Worm (Caenorhabditis elegans) whole organism, L3 larva: ENCODE results near the gene puf-5.

Experiments
- ama-1 ChIP-seq: fragments of 150-350 bp; optimal IDR thresholded peaks from 2 replicates; lab custom pipeline; 2018
- ceh-28 ChIP-seq: fragments of 150-350 bp; optimal IDR thresholded peaks from 2 replicates; lab custom pipeline; 2014; ENCODE audit warnings: missing biosample characterization, missing genetic modification reagents, missing genetic modification characterization
- ceh-82 ChIP-seq: fragments of 150-350 bp; optimal IDR thresholded peaks from 2 replicates; lab custom pipeline; 2014; ENCODE audit warnings: missing biosample characterization, missing genetic modification characterization
- fos-1 ChIP-seq: fragments of 150-350 bp; optimal IDR thresholded peaks from 2 replicates; lab custom pipeline; 2014; ENCODE audit warnings: missing biosample characterization, missing genetic modification characterization
- lin-39 ChIP-seq: fragments of 150-350 bp; optimal IDR thresholded peaks from 2 replicates; lab custom pipeline; 2018; ENCODE audit warnings: missing biosample characterization, missing genetic modification reagents, missing genetic modification characterization
- lsy-12 ChIP-seq: sonication (generic microtip); optimal IDR thresholded peaks from 2 replicates; lab custom pipeline; 2016; ENCODE audit warnings: mild to moderate bottlenecking, missing genetic modification characterization, missing compliant biosample characterization
- nhr-28 ChIP-seq: fragments of 150-350 bp; optimal IDR thresholded peaks from 2 replicates; lab custom pipeline; 2014; ENCODE audit warnings: missing biosample characterization, missing genetic modification characterization
- nhr-43 ChIP-seq: sonication (generic microtip); optimal IDR thresholded peaks from 2 replicates; lab custom pipeline; 2016; ENCODE audit warnings: mild to moderate bottlenecking, missing genetic modification characterization, missing compliant biosample characterization; ENCODE audit not compliant: poor library complexity, severe bottlenecking
- nhr-76 ChIP-seq: fragments of 150-350 bp; sonication (generic microtip); optimal IDR thresholded peaks from 5 replicates; lab custom pipeline; 2014; ENCODE audit warnings: missing biosample characterization, missing genetic modification characterization
- sea-2 ChIP-seq: fragments of 150-350 bp; sonication (generic microtip); optimal IDR thresholded peaks from 4 replicates; lab custom pipeline; 2014; ENCODE audit warnings: missing biosample characterization, missing genetic modification reagents, missing genetic modification characterization
- snpc-4 ChIP-seq: fragments of 150-350 bp; optimal IDR thresholded peaks from 2 replicates; lab custom pipeline; 2014; ENCODE audit warnings: missing biosample characterization, missing genetic modification characterization
- unc-39 ChIP-seq: sonication (generic microtip); optimal IDR thresholded peaks from 4 replicates; lab custom pipeline; 2017; ENCODE audit warnings: missing biosample characterization, missing genetic modification characterization
- zag-1 ChIP-seq: fragments of 150-350 bp; optimal IDR thresholded peaks from 2 replicates; lab custom pipeline; 2014; ENCODE audit warnings: missing biosample characterization, missing genetic modification characterization
- ztf-4 ChIP-seq: fragments of 150-350 bp; optimal IDR thresholded peaks from 2 replicates; lab custom pipeline; 2014; ENCODE audit warnings: missing biosample characterization, missing genetic modification characterization

ce11 chrII:8545315-8545714 lies 30.0 kb upstream of the puf-5 start, which contains the start of gene decr-1.2:
- TF ChIP-seq sea-2 = no peak
- TF ChIP-seq zag-1 (tag; lab: Kevin White, UChicago) = no peak
- no peak for TF ChIP-seq lsy-12 (tag; lab: Kevin White, UChicago)
- no peak for TF ChIP-seq ceh-28 (tag; lab: Kevin White, UChicago)
- no peak for TF ChIP-seq nhr-76 (tag; lab: Kevin White, UChicago)
- TF ChIP-seq ama-1 (lab: Kevin White, UChicago) = no peak
- no peak for TF ChIP-seq snpc-4
- no peak for TF ChIP-seq fos-1
- TF ChIP-seq nhr-43 (tag; lab: Kevin White, UChicago) = no peak
- no peak for TF ChIP-seq nhr-28 (tag; lab: Kevin White, UChicago)
- no peak for TF ChIP-seq unc-39 (tag; lab: Kevin White, UChicago)
- no peak for TF ChIP-seq lin-39 (tag; lab: Kevin White, UChicago)
- no peak for TF ChIP-seq ceh-82 (tag; lab: Kevin White, UChicago)
- TF ChIP-seq ztf-4 (tag; lab: Kevin White, UChicago) = no peak
